Worm (Caenorhabditis elegans): ENCODE measurements around the gene lys-10.

lys-10 gene

DNA sequence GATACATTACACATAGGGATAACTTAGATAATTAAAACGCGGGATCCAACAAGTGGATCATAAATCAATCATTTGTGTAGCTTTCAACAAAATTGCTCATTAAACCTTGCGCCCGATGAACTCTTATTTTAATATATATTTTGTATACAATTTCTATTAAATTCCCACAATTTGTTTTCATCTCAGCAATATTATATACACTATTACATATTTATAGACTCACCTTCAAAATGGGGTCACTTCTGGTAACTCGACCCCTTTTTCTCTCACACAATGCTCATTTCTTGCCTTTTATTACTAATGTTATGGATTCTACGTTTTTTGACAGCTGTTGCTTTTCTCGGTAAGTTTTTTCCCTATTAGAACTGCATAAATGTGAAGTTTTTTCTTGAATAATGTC lies 7.0 kb downstream of the lys-10 start, which contains the start of gene lgc-6:
TSS of gene lgc-6 (plus strand) at position 301 of the 400 bp plus-strand sequence.
- TF ChIP-seq unc-39 (tag; optimal IDR thresholded peaks at IDR 0.05) (no peak), lin-32 (GFP tag; optimal IDR thresholded peaks at IDR 0.05) (no peak), elt-1 (tag; optimal IDR thresholded peaks at IDR 0.05; ENCODE audit: borderline replicate concordance, insufficient read depth) (no peak), nhr-12 (tag; optimal IDR thresholded peaks at IDR 0.05) (no peak), blmp-1 (tag; optimal IDR thresholded peaks at IDR 0.05) (no peak), sptf-1 (tag; optimal IDR thresholded peaks at IDR 0.05) (no peak), ces-1 (GFP tag; optimal IDR thresholded peaks at IDR 0.05) (no peak), tbx-8 (GFP tag; optimal IDR thresholded peaks at IDR 0.05) (no peak), mab-5 (tag; optimal IDR thresholded peaks at IDR 0.05) (no peak), mep-1 (tag; optimal IDR thresholded peaks at IDR 0.05) (no peak), nhr-2 (tag; optimal IDR thresholded peaks at IDR 0.05) (no peak), sem-2 (GFP tag; optimal IDR thresholded peaks at IDR 0.05) (no peak), nhr-237 (tag; optimal IDR thresholded peaks at IDR 0.05) (no peak), unc-62 (GFP tag; optimal IDR thresholded peaks at IDR 0.05) (no peak), lsy-2 (tag; optimal IDR thresholded peaks at IDR 0.05) (no peak), drap-1 (GFP tag; optimal IDR thresholded peaks at IDR 0.05) (no peak), hlh-1 (tag; optimal IDR thresholded peaks at IDR 0.05) (no peak), pha-4 (tag; optimal IDR thresholded peaks at IDR 0.05) (no peak), ham-2 (GFP tag; optimal IDR thresholded peaks at IDR 0.05) (no peak), unc-120 (tag; optimal IDR thresholded peaks at IDR 0.05; ENCODE audit: poor library complexity, severe bottlenecking) (no peak)

DNA sequence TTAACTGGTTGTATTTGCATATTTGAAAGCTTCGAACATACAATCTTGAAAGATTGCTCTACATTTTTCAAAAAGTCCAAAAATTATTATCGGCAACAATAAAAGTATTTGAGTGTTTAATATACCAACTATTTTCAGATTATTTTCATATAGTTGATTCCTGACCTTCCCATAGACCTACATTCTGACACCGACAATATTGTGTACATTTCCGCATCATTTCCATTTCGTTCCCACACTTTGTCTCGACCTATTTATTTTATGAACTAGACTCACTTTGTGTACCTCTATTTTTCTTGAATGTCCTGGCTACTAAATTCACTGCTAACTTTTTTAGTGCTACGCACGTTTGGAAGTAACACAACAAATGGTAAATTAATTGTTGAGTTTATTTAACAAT lies 9.8 kb downstream of the lys-10 start, which contains the start of gene lgc-5:
TSS of gene lgc-5 (plus strand) at position 301 of the 400 bp plus-strand sequence.
- TF ChIP-seq nhr-28 (tag; optimal IDR thresholded peaks at IDR 0.05): no peak
- TF ChIP-seq unc-120 (tag; optimal IDR thresholded peaks at IDR 0.05; ENCODE audit: poor library complexity, severe bottlenecking): no peak
- no peak for TF ChIP-seq lin-32 (GFP tag; optimal IDR thresholded peaks at IDR 0.05)
- TF ChIP-seq pha-4 (tag; optimal IDR thresholded peaks at IDR 0.05): no peak
- no peak for TF ChIP-seq elt-1 (tag; optimal IDR thresholded peaks at IDR 0.05; ENCODE audit: borderline replicate concordance, insufficient read depth)
- TF ChIP-seq mls-2 (tag; optimal IDR thresholded peaks at IDR 0.05): no peak
- no peak for TF ChIP-seq sem-2 (GFP tag; optimal IDR thresholded peaks at IDR 0.05)
- no peak for TF ChIP-seq snpc-4 (tag; optimal IDR thresholded peaks at IDR 0.05)
- no peak for TF ChIP-seq nhr-2 (tag; optimal IDR thresholded peaks at IDR 0.05)
- no peak for TF ChIP-seq ceh-39 (tag; optimal IDR thresholded peaks at IDR 0.05)

- no peak for TF ChIP-seq ceh-43 (GFP tag; optimal IDR thresholded peaks at IDR 0.05)
- no peak for TF ChIP-seq mep-1 (tag; optimal IDR thresholded peaks at IDR 0.05)
- no peak for TF ChIP-seq unc-39 (tag; optimal IDR thresholded peaks at IDR 0.05)
- TF ChIP-seq bed-3 (GFP tag; optimal IDR thresholded peaks at IDR 0.05): no peak
- TF ChIP-seq lsy-2 (tag; optimal IDR thresholded peaks at IDR 0.05): no peak
- no peak for TF ChIP-seq M03D4.4 (tag; optimal IDR thresholded peaks at IDR 0.05)
- TF ChIP-seq flh-1 (GFP tag; optimal IDR thresholded peaks at IDR 0.05): no peak
- no peak for TF ChIP-seq blmp-1 (tag; optimal IDR thresholded peaks at IDR 0.05)
- no peak for TF ChIP-seq elt-1 (tag; optimal IDR thresholded peaks at IDR 0.05; ENCODE audit: borderline replicate concordance, insufficient read depth)
- no peak for TF ChIP-seq unc-120 (tag; optimal IDR thresholded peaks at IDR 0.05; ENCODE audit: poor library complexity, severe bottlenecking)
- TF ChIP-seq ces-1 (GFP tag; optimal IDR thresholded peaks at IDR 0.05): no peak
- TF ChIP-seq unc-62 (GFP tag; optimal IDR thresholded peaks at IDR 0.05): no peak
- no peak for TF ChIP-seq ham-2 (GFP tag; optimal IDR thresholded peaks at IDR 0.05)
- no peak for TF ChIP-seq sem-2 (GFP tag; optimal IDR thresholded peaks at IDR 0.05)
- no peak for TF ChIP-seq zip-8 (tag; optimal IDR thresholded peaks at IDR 0.05)
- no peak for TF ChIP-seq nhr-76 (tag; optimal IDR thresholded peaks at IDR 0.05)
- TF ChIP-seq nhr-28 (tag; optimal IDR thresholded peaks at IDR 0.05): no peak
- TF ChIP-seq nhr-2 (tag; optimal IDR thresholded peaks at IDR 0.05): no peak
- TF ChIP-seq snpc-4 (tag; optimal IDR thresholded peaks at IDR 0.05): no peak
Observed at ce11 chrIV:8345518-8345917, 12.9 kb downstream of the lys-10 start, which contains the start of gene F17E9.5. TSS of gene F17E9.5 (plus strand) at chrIV:8345818.

DNA sequence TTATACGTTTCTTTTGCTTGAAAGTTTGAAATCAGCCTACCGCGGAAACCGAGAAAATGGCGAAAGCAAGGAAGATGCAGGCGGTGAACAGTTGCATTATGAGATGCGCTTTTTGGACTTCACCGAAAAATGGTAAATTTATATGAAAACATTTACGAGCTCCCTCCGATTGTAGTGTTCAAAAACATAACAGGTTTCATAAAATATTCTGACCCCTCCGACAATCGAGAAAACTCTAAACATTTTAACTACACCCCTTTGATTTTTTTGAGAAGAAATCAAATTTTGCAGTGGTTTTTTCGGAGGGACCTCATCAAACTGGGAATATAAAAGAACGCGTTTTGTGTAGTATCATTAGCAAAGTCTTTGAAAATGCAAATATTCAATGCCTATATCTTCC lies 14.4 kb downstream of the lys-10 start, which contains the start of the genes F17E9.18 and F17E9.15:
TSS of gene F17E9.18 (minus strand) at position 101 of the 400 bp plus-strand sequence.
TSS of gene F17E9.15 (plus strand) at position 368 of the 400 bp plus-strand sequence.
- TF ChIP-seq blmp-1 (tag; optimal IDR thresholded peaks at IDR 0.05) (no peak), bed-3 (GFP tag; optimal IDR thresholded peaks at IDR 0.05) (no peak), unc-120 (tag; optimal IDR thresholded peaks at IDR 0.05; ENCODE audit: poor library complexity, severe bottlenecking) (no peak), elt-3 (tag; optimal IDR thresholded peaks at IDR 0.05) (no peak), mep-1 (tag; optimal IDR thresholded peaks at IDR 0.05) (no peak), nhr-28 (tag; optimal IDR thresholded peaks at IDR 0.05) (no peak), snpc-4 (tag; optimal IDR thresholded peaks at IDR 0.05) (no peak), nhr-237 (tag; optimal IDR thresholded peaks at IDR 0.05) (no peak), drap-1 (GFP tag; optimal IDR thresholded peaks at IDR 0.05) (no peak), ceh-83 (GFP tag; optimal IDR thresholded peaks at IDR 0.05) (no peak), ceh-43 (GFP tag; optimal IDR thresholded peaks at IDR 0.05) (no peak), zip-8 (tag; optimal IDR thresholded peaks at IDR 0.05) (no peak), sptf-1 (tag; optimal IDR thresholded peaks at IDR 0.05) (no peak), elt-1 (tag; optimal IDR thresholded peaks at IDR 0.05; ENCODE audit: borderline replicate concordance, insufficient read depth) (no peak), unc-62 (GFP tag; optimal IDR thresholded peaks at IDR 0.05) (no peak), ces-1 (GFP tag; optimal IDR thresholded peaks at IDR 0.05) (no peak), nhr-2 (tag; optimal IDR thresholded peaks at IDR 0.05) (no peak), ztf-11 (tag; optimal IDR thresholded peaks at IDR 0.05) (no peak), nhr-76 (tag; optimal IDR thresholded peaks at IDR 0.05) (no peak), mab-5 (tag; optimal IDR thresholded peaks at IDR 0.05) (no peak)

Measured in whole organism, mixed stage, embryonic.